Worm (Caenorhabditis elegans) whole organism, L1 larva: ENCODE measurements around the gene txt-1.

Experiments
- alr-1 ChIP-seq: fragments of 200-800 bp; sonication (Bioruptor generic); optimal IDR thresholded peaks from 2 replicates; lab custom pipeline; 2018; ENCODE audit warnings: borderline replicate concordance, mild to moderate bottlenecking, missing genetic modification characterization, missing compliant biosample characterization
- ces-1 ChIP-seq: fragments of 150-350 bp; optimal IDR thresholded peaks from 2 replicates; lab custom pipeline; 2014; ENCODE audit warnings: missing biosample characterization, missing genetic modification reagents, missing genetic modification characterization
- fkh-10 ChIP-seq: sonication (generic microtip); optimal IDR thresholded peaks from 2 replicates; lab custom pipeline; 2017; ENCODE audit warnings: missing biosample characterization, missing genetic modification reagents, missing genetic modification characterization
- irx-1 ChIP-seq: sonication (generic microtip); optimal IDR thresholded peaks from 2 replicates; lab custom pipeline; 2016; ENCODE audit warnings: missing genetic modification characterization, missing compliant biosample characterization
- isw-1 ChIP-seq: fragments of 200-800 bp; sonication (Bioruptor generic); IDR thresholded peaks from 2 replicates; pipeline ENCODE4 v1.3.6; 2022; ENCODE audit warnings: missing genetic modification characterization, missing compliant biosample characterization
- lin-35 ChIP-seq, 2 experiments: fragments of 150-350 bp; optimal IDR thresholded peaks; 2 replicates each; lab custom pipeline; 2014; ENCODE audit warnings: missing biosample characterization in 2 of 2, missing genetic modification characterization in 2 of 2, missing genetic modification reagents in 2 of 2
- lsy-2 ChIP-seq, 2 experiments: fragments of 150-350 bp; optimal IDR thresholded peaks; 2 replicates each; lab custom pipeline; 2014; ENCODE audit warnings: missing biosample characterization in 2 of 2, missing genetic modification characterization in 2 of 2

ce11 chrII:112231-112630 is 6.2 kb downstream of the txt-1 start:
- no peak for TF ChIP-seq lin-35 (GFP tag; optimal IDR thresholded peaks at IDR 0.05; lab: Kevin White, UChicago)
- no peak for TF ChIP-seq irx-1 (tag; lab: Kevin White, UChicago)
- no peak for TF ChIP-seq lsy-2 (tag; optimal IDR thresholded peaks at IDR 0.05; lab: Kevin White, UChicago)
- TF ChIP-seq isw-1 (GFP tag; lab: Robert Waterston, UW), result no peak
- no peak for TF ChIP-seq alr-1 (tag; lab: Kevin White, UChicago)
- no peak for TF ChIP-seq fkh-10 (GFP tag; lab: Kevin White, UChicago)
- TF ChIP-seq ces-1 (GFP tag; lab: Kevin White, UChicago), result no peak
